Worm (Caenorhabditis elegans): ENCODE measurements around the gene abu-7.

ce11 chrV:5181612-5182011 lies 17.0 kb upstream of the abu-7 start, which contains the start of gene C03A7.2:
- TF ChIP-seq ama-1 (optimal IDR thresholded peaks at IDR 0.05) (no peak), ama-1 (GFP tag; optimal IDR thresholded peaks at IDR 0.05) (no peak), unc-130 (GFP tag; optimal IDR thresholded peaks at IDR 0.05) (no peak), T07F8.4 (tag; optimal IDR thresholded peaks at IDR 0.05) (no peak), ets-4 (GFP tag; optimal IDR thresholded peaks at IDR 0.05) (no peak), Y56A3A.18 (GFP tag; IDR thresholded peaks at IDR 0.05) (no peak), F23B12.7 (tag; optimal IDR thresholded peaks at IDR 0.05; ENCODE audit: insufficient read depth) (no peak), ztf-28 (GFP tag; IDR thresholded peaks at IDR 0.05) (no peak), B0261.1 (tag; optimal IDR thresholded peaks at IDR 0.05) (no peak), B0019.2 (GFP tag; conservative IDR thresholded peaks at IDR 0.05) (no peak)
